Fruit fly (Drosophila melanogaster): Measurements from ENCODE around the gene CG15130.
A peak's percentile ranks its signal among the peaks of the same experiment; 100 is the strongest.

Gene CG15130

dm6 chr2L:20413826-20414225, 10.6 kb downstream of the CG15130 start:
- TF ChIP-seq HLH4C (GFP tag; IDR thresholded peaks at IDR 0.05; ENCODE audit: partially characterized antibody), result peak; percentile 69
- peak; percentile 50; the same call in 2 of the 3 replicates for TF ChIP-seq CG14860 (GFP tag; IDR thresholded peaks at IDR 0.05; ENCODE audit: partially characterized antibody)
- TF ChIP-seq Side (GFP tag; optimal IDR thresholded peaks at IDR 0.05), result no peak
- no peak for TF ChIP-seq CG8089 (GFP tag; optimal IDR thresholded peaks at IDR 0.05)
- TF ChIP-seq amos (GFP tag; IDR thresholded peaks at IDR 0.05; ENCODE audit: partially characterized antibody), result no peak
- no peak for TF ChIP-seq lbe (GFP tag; optimal IDR thresholded peaks at IDR 0.05)
- no peak for TF ChIP-seq E2f1 (GFP tag; IDR thresholded peaks at IDR 0.05)
- TF ChIP-seq CG7963 (GFP tag; IDR thresholded peaks at IDR 0.05; ENCODE audit: partially characterized antibody), result 0 out of 3 replicates have a peak, but pooled peaks have one; percentile 26
- no peak for TF ChIP-seq CG7271 (tag; optimal IDR thresholded peaks at IDR 0.05)
- TF ChIP-seq ind (GFP tag; optimal IDR thresholded peaks at IDR 0.05), result no peak
- TF ChIP-seq pnt (GFP tag; optimal IDR thresholded peaks at IDR 0.05), result no peak
- TF ChIP-seq bcd (GFP tag; optimal IDR thresholded peaks at IDR 0.05), result no peak

- TF ChIP-seq nerfin-1 (tag; optimal IDR thresholded peaks at IDR 0.05), result no peak
- no peak for TF ChIP-seq sc (optimal IDR thresholded peaks at IDR 0.05)
- no peak for TF ChIP-seq sc (GFP tag; optimal IDR thresholded peaks at IDR 0.05)
- no peak for TF ChIP-seq CG31365 (tag; optimal IDR thresholded peaks at IDR 0.05)
- no peak for TF ChIP-seq CG11085 (GFP tag; IDR thresholded peaks at IDR 0.05)
- no peak for TF ChIP-seq Ptx1 (GFP tag; IDR thresholded peaks at IDR 0.05)
- TF ChIP-seq gcm (GFP tag; optimal IDR thresholded peaks at IDR 0.05), result no peak
- TF ChIP-seq CG7839 (tag; optimal IDR thresholded peaks at IDR 0.05), result peak; percentile 28
- peak; percentile 17 for TF ChIP-seq CG30403 (GFP tag; optimal IDR thresholded peaks at IDR 0.05)
- TF ChIP-seq H15 (GFP tag; IDR thresholded peaks at IDR 0.05), result no peak
- no peak for TF ChIP-seq pros (GFP tag; optimal IDR thresholded peaks at IDR 0.05)
- no peak for TF ChIP-seq CG10565 (GFP tag; optimal IDR thresholded peaks at IDR 0.05)
- peak; percentile 24 for TF ChIP-seq CG2678 (tag; optimal IDR thresholded peaks at IDR 0.05)
- peak; percentile 27 for TF ChIP-seq Ets65A (GFP tag)
- no peak for TF ChIP-seq scrt (GFP tag; optimal IDR thresholded peaks at IDR 0.05)
- TF ChIP-seq kay (GFP tag; optimal IDR thresholded peaks at IDR 0.05), result no peak
- peak; percentile 25; the same call in 1 of the 3 replicates for TF ChIP-seq row (GFP tag; IDR thresholded peaks at IDR 0.05)
- peak; percentile 46 for TF ChIP-seq gem (tag; optimal IDR thresholded peaks at IDR 0.05)
- peak; percentile 3 for TF ChIP-seq lab (GFP tag; optimal IDR thresholded peaks at IDR 0.05)
- TF ChIP-seq CG2120 (GFP tag; optimal IDR thresholded peaks at IDR 0.05), result peak; percentile 33
- no peak for TF ChIP-seq Neu2 (GFP tag; optimal IDR thresholded peaks at IDR 0.05; ENCODE audit: borderline replicate concordance)
- TF ChIP-seq Hr51 (GFP tag; optimal IDR thresholded peaks at IDR 0.05), result peak in 1 of 2 experiments; percentile 8
- no peak for TF ChIP-seq CG18011 (GFP tag; optimal IDR thresholded peaks at IDR 0.05)
- TF ChIP-seq CkIIα-i1 (GFP tag; IDR thresholded peaks at IDR 0.05), result no peak
- peak; percentile 21 for TF ChIP-seq CG7556 (GFP tag; optimal IDR thresholded peaks at IDR 0.05)
- TF ChIP-seq corto (GFP tag; optimal IDR thresholded peaks at IDR 0.05), result no peak
- no peak for TF ChIP-seq hkb (optimal IDR thresholded peaks at IDR 0.05)
- TF ChIP-seq hkb (GFP tag; IDR thresholded peaks at IDR 0.05), result no peak
- TF ChIP-seq Hand (GFP tag; optimal IDR thresholded peaks at IDR 0.05), result peak; percentile 2
- TF ChIP-seq zfh1 (GFP tag; IDR thresholded peaks at IDR 0.05), result no peak
- no peak for TF ChIP-seq CG13775 (GFP tag; optimal IDR thresholded peaks at IDR 0.05)
- TF ChIP-seq CG18599 (GFP tag; optimal IDR thresholded peaks at IDR 0.05), result peak; percentile 15
- peak; percentile 5 for TF ChIP-seq Fer3 (tag; optimal IDR thresholded peaks at IDR 0.05)
- TF ChIP-seq chinmo (GFP tag; IDR thresholded peaks at IDR 0.05; ENCODE audit: partially characterized antibody), result no peak
- peak; percentile 10 for TF ChIP-seq CG3281 (GFP tag; optimal IDR thresholded peaks at IDR 0.05)
- TF ChIP-seq CG11504 (tag; optimal IDR thresholded peaks at IDR 0.05), result peak; percentile 14
- no peak for TF ChIP-seq Lhr (GFP tag; optimal IDR thresholded peaks at IDR 0.05)
- TF ChIP-seq pzg (GFP tag; optimal IDR thresholded peaks at IDR 0.05), result no peak
Observed at dm6 chr2L:20401408-20401807, 23.1 kb downstream of the CG15130 start.

Measured in whole organism, embryonic.